Fruit fly (Drosophila melanogaster): ENCODE data around the gene Rab11.

Gene Rab11

dm6 chr3R:21127352-21127985 is 16.3 kb downstream of the Rab11 start, which contains the start of the genes slmb and CG5793 (continued):
- TF ChIP-seq CG8089 (GFP tag; optimal IDR thresholded peaks at IDR 0.05) (peak; percentile 20), Ada2b (GFP tag; IDR thresholded peaks at IDR 0.05) (no peak), NK7.1 (GFP tag; optimal IDR thresholded peaks at IDR 0.05) (no peak), Xrp1 (GFP tag; IDR thresholded peaks at IDR 0.05) (peak; percentile 46; the same call in 1 of the 2 replicates), gfzf (GFP tag; optimal IDR thresholded peaks at IDR 0.05) (peak; percentile 85), CG17612 (GFP tag; IDR thresholded peaks at IDR 0.05) (no peak), CG32532 (GFP tag; IDR thresholded peaks at IDR 0.05) (0 out of 2 replicates have a peak, but pooled peaks have one; percentile 47), CG10543 (GFP tag; optimal IDR thresholded peaks at IDR 0.05) (peak; percentile 53), unc-4 (GFP tag; IDR thresholded peaks at IDR 0.05; ENCODE audit: partially characterized antibody) (peak; percentile 72), al (GFP tag; IDR thresholded peaks at IDR 0.05) (no peak), CG42726 (GFP tag; IDR thresholded peaks at IDR 0.05; ENCODE audit: partially characterized antibody) (no peak), nmo (GFP tag; optimal IDR thresholded peaks at IDR 0.05) (peak; percentile 61), tin (GFP tag; optimal IDR thresholded peaks at IDR 0.05) (peak; percentile 52), Nf-YC (tag; optimal IDR thresholded peaks at IDR 0.05) (peak; percentile 30), cwo (GFP tag; optimal IDR thresholded peaks at IDR 0.05) (no peak), CG2678 (tag; optimal IDR thresholded peaks at IDR 0.05) (no peak), Fer3 (tag; optimal IDR thresholded peaks at IDR 0.05) (peak; percentile 18), jigr1 (GFP tag; IDR thresholded peaks at IDR 0.05) (no peak), CG15696 (tag; optimal IDR thresholded peaks at IDR 0.05) (no peak), CG4707 (GFP tag; optimal IDR thresholded peaks at IDR 0.05) (no peak), Mad (GFP tag; optimal IDR thresholded peaks at IDR 0.05) (peak; percentile 25), Ptx1 (GFP tag; IDR thresholded peaks at IDR 0.05) (0 out of 2 replicates have a peak, but pooled peaks have one; percentile 26), CG13624 (GFP tag; optimal IDR thresholded peaks at IDR 0.05) (peak; percentile 77), CG9215 (GFP tag; IDR thresholded peaks at IDR 0.05) (no peak; the same call in 1 of the 2 replicates), ERR (GFP tag; optimal IDR thresholded peaks at IDR 0.05) (peak; percentile 91), bbx (GFP tag; IDR thresholded peaks at IDR 0.05; ENCODE audit: partially characterized antibody) (peak; percentile 61), ap (GFP tag; IDR thresholded peaks at IDR 0.05) (no peak), CG6175 (GFP tag; IDR thresholded peaks at IDR 0.05) (no peak), btn (GFP tag; optimal IDR thresholded peaks at IDR 0.05) (no peak), CG2875 (GFP tag; optimal IDR thresholded peaks at IDR 0.05) (no peak), HLHmδ (GFP tag; optimal IDR thresholded peaks at IDR 0.05) (no peak), az2 (GFP tag; optimal IDR thresholded peaks at IDR 0.05) (peak; percentile 31), CG9876 (GFP tag; optimal IDR thresholded peaks at IDR 0.05) (peak; percentile 35), sc (optimal IDR thresholded peaks at IDR 0.05) (no peak), sc (GFP tag; optimal IDR thresholded peaks at IDR 0.05) (no peak), CG6854 (GFP tag; optimal IDR thresholded peaks at IDR 0.05) (no peak), Rx (GFP tag; IDR thresholded peaks at IDR 0.05) (0 out of 2 replicates have a peak, but pooled peaks have one; percentile 8), tio (GFP tag; optimal IDR thresholded peaks at IDR 0.05) (no peak), maf-S (GFP tag; optimal IDR thresholded peaks at IDR 0.05) (peak; percentile 48), Gsc (GFP tag; IDR thresholded peaks at IDR 0.05) (no peak), aop (GFP tag; IDR thresholded peaks at IDR 0.05) (no peak), Dref (GFP tag; IDR thresholded peaks at IDR 0.05) (peak; percentile 77), CG8290 (GFP tag; optimal IDR thresholded peaks at IDR 0.05) (peak; percentile 23), CG8290 (tag; optimal IDR thresholded peaks at IDR 0.05) (no peak), CG14667 (GFP tag; IDR thresholded peaks at IDR 0.05) (no peak), dm (GFP tag; optimal IDR thresholded peaks at IDR 0.05) (peak; percentile 65), fru (optimal IDR thresholded peaks at IDR 0.05) (no peak), CG16815 (GFP tag; optimal IDR thresholded peaks at IDR 0.05) (no peak), cg (GFP tag; optimal IDR thresholded peaks at IDR 0.05) (no peak), CG7928 (GFP tag; optimal IDR thresholded peaks at IDR 0.05) (no peak), CG11560 (tag; IDR thresholded peaks at IDR 0.05) (no peak)

Measured in whole organism, embryonic.